Worm (Caenorhabditis elegans): ENCODE results near the gene F55B12.2.
A peak's percentile ranks its signal among the peaks of the same experiment; 100 is the strongest.

The F55B12.2 gene

ce11 chrV:13787948-13788681 lies 28.7 kb downstream of the F55B12.2 start:
- TF ChIP-seq pha-4 (tag; optimal IDR thresholded peaks at IDR 0.05) (peak; percentile 48), fkh-2 (tag; optimal IDR thresholded peaks at IDR 0.05) (no peak), elt-2 (tag; optimal IDR thresholded peaks at IDR 0.05) (peak; percentile 62), pqm-1 (tag; optimal IDR thresholded peaks at IDR 0.05) (peak; percentile 56), ceh-16 (tag; optimal IDR thresholded peaks at IDR 0.05) (no peak), nhr-43 (tag; optimal IDR thresholded peaks at IDR 0.05; ENCODE audit: poor library complexity, severe bottlenecking) (peak; percentile 66), nhr-23 (tag; optimal IDR thresholded peaks at IDR 0.05) (peak; percentile 42), nhr-25 (tag; optimal IDR thresholded peaks at IDR 0.05) (peak; percentile 69), nfya-1 (tag; optimal IDR thresholded peaks at IDR 0.05; ENCODE audit: insufficient read depth) (peak; percentile 7)

ce11 chrV:13787225-13787898 lies 29.4 kb downstream of the F55B12.2 start, which contains the start of the genes F53C11.4 and F53C11.5:
Gene F53C11.4, minus strand, starts transcription at chrV:13787352.
Gene F53C11.5, plus strand, starts transcription at chrV:13787549.
- TF ChIP-seq elt-3 (tag; optimal IDR thresholded peaks at IDR 0.05) (no peak), nhr-43 (tag; optimal IDR thresholded peaks at IDR 0.05; ENCODE audit: poor library complexity, severe bottlenecking) (no peak), nhr-25 (tag; optimal IDR thresholded peaks at IDR 0.05) (no peak), fos-1 (tag; optimal IDR thresholded peaks at IDR 0.05) (no peak), nhr-11 (tag; optimal IDR thresholded peaks at IDR 0.05) (no peak), daf-12 (tag; optimal IDR thresholded peaks at IDR 0.05) (no peak), nhr-12 (tag; optimal IDR thresholded peaks at IDR 0.05) (no peak), skn-1 (tag; optimal IDR thresholded peaks at IDR 0.05) (no peak), jun-1 (tag; optimal IDR thresholded peaks at IDR 0.05) (peak; percentile 66), elt-1 (tag; optimal IDR thresholded peaks at IDR 0.05) (no peak), zag-1 (tag; optimal IDR thresholded peaks at IDR 0.05) (no peak), ZK546.5 (tag; optimal IDR thresholded peaks at IDR 0.05) (no peak), hmg-11 (tag; optimal IDR thresholded peaks at IDR 0.05) (peak; percentile 3), ama-1 (optimal IDR thresholded peaks at IDR 0.05) (peak; percentile 29), nhr-77 (tag; optimal IDR thresholded peaks at IDR 0.05) (no peak), ztf-4 (tag; optimal IDR thresholded peaks at IDR 0.05) (no peak), unc-39 (tag; optimal IDR thresholded peaks at IDR 0.05) (no peak), egl-5 (tag; optimal IDR thresholded peaks at IDR 0.05) (no peak), tbx-2 (tag; optimal IDR thresholded peaks at IDR 0.05) (no peak), nhr-28 (tag; optimal IDR thresholded peaks at IDR 0.05) (no peak), ceh-9 (tag; optimal IDR thresholded peaks at IDR 0.05) (no peak), ceh-16 (tag; optimal IDR thresholded peaks at IDR 0.05) (no peak), nhr-23 (tag; optimal IDR thresholded peaks at IDR 0.05) (peak; percentile 91), lsy-12 (tag; optimal IDR thresholded peaks at IDR 0.05) (peak; percentile 36), snpc-4 (tag; optimal IDR thresholded peaks at IDR 0.05) (no peak), R02D3.7 (tag; optimal IDR thresholded peaks at IDR 0.05) (no peak), ceh-28 (tag; optimal IDR thresholded peaks at IDR 0.05) (peak; percentile 30), lin-39 (tag; optimal IDR thresholded peaks at IDR 0.05) (peak; percentile 48), pha-4 (tag; optimal IDR thresholded peaks at IDR 0.05) (peak; percentile 88), ceh-82 (tag; optimal IDR thresholded peaks at IDR 0.05) (no peak), eor-1 (tag; optimal IDR thresholded peaks at IDR 0.05) (no peak), pqm-1 (tag; optimal IDR thresholded peaks at IDR 0.05) (peak; percentile 46), elt-2 (tag; optimal IDR thresholded peaks at IDR 0.05) (peak; percentile 69), unc-62 (GFP tag; optimal IDR thresholded peaks at IDR 0.05) (no peak), aly-2 (tag; optimal IDR thresholded peaks at IDR 0.05) (no peak), egl-27 (tag; optimal IDR thresholded peaks at IDR 0.05) (no peak), fkh-2 (tag; optimal IDR thresholded peaks at IDR 0.05) (no peak), nhr-76 (tag; optimal IDR thresholded peaks at IDR 0.05) (no peak), lin-15B (tag; optimal IDR thresholded peaks at IDR 0.05) (peak; percentile 3), nfya-1 (tag; optimal IDR thresholded peaks at IDR 0.05; ENCODE audit: insufficient read depth) (peak; percentile 45), mdl-1 (tag; optimal IDR thresholded peaks at IDR 0.05) (no peak), nhr-237 (tag; optimal IDR thresholded peaks at IDR 0.05) (no peak), fkh-10 (GFP tag; optimal IDR thresholded peaks at IDR 0.05) (no peak), ztf-11 (tag; optimal IDR thresholded peaks at IDR 0.05) (no peak)
